Fruit fly (Drosophila melanogaster): Measurements from ENCODE around the gene iPLA2-VIA.

The iPLA2-VIA gene

DNA sequence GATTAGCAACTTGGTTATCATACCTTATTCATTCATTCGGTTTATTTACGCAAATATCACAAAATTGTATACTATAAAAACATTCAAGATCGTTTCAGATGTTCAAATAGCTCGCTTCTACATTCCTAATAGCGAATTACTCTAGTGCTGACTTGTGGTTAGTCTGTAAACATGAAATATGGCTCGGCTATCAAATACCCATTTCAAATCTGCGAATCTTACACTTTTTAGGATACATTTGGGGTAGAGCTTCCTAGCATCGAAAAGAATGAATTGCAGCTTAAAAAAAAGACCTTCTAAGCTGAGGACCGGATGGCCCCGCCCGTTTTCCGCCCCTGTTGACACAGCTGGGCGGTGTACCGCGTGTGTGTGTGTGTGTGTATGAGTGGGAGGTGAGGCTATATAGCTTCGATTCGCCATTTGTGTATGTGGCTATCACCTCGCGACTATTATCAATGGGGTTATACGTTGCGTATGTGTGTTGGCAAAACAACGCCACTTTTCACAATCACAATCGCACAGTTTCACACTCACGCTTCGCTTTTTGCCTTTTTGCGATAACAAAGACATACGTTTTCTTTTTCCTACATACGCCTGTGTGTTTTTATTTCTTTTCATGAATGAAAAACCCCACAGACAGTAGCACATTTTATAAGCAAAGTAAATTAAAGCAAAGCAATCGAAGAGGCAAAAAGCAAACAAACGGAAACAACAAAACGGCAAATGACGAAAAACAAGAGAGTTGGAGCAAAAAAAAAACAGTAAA is 17.4 kb downstream of the iPLA2-VIA start:
- TF ChIP-seq CG4496 (GFP tag; IDR thresholded peaks at IDR 0.05) (0 out of 3 replicates have a peak, but pooled peaks have one; percentile 25), fd96Ca (GFP tag; IDR thresholded peaks at IDR 0.05) (no peak), CG9948 (tag; optimal IDR thresholded peaks at IDR 0.05) (no peak), Ets98B (GFP tag; IDR thresholded peaks at IDR 0.05) (no peak), rn (GFP tag; IDR thresholded peaks at IDR 0.05) (no peak), CG17806 (tag; optimal IDR thresholded peaks at IDR 0.05) (no peak), CG32121 (GFP tag; IDR thresholded peaks at IDR 0.05) (no peak), CG12605 (GFP tag; IDR thresholded peaks at IDR 0.05) (no peak; the same call in 1 of the 2 replicates), Snoo (tag; optimal IDR thresholded peaks at IDR 0.05) (no peak), CG8159 (tag; optimal IDR thresholded peaks at IDR 0.05) (peak; percentile 26), CG8301 (tag; optimal IDR thresholded peaks at IDR 0.05) (peak; percentile 29), CG14655 (GFP tag; optimal IDR thresholded peaks at IDR 0.05) (no peak), EcR (GFP tag; optimal IDR thresholded peaks at IDR 0.05) (peak; percentile 33), CG13204 (GFP tag; optimal IDR thresholded peaks at IDR 0.05) (peak; percentile 24), D1 (tag; optimal IDR thresholded peaks at IDR 0.05) (no peak), CG15710 (tag; optimal IDR thresholded peaks at IDR 0.05) (no peak), Pif1A (GFP tag; optimal IDR thresholded peaks at IDR 0.05) (no peak), gl (tag; optimal IDR thresholded peaks at IDR 0.05) (peak; percentile 44), CG10348 (GFP tag; IDR thresholded peaks at IDR 0.05) (no peak), Pif1B (GFP tag; optimal IDR thresholded peaks at IDR 0.05) (no peak), CG34367 (tag; optimal IDR thresholded peaks at IDR 0.05) (peak; percentile 28)

- TF ChIP-seq CG8301 (tag; optimal IDR thresholded peaks at IDR 0.05) (no peak), Pif1B (GFP tag; optimal IDR thresholded peaks at IDR 0.05) (no peak), EcR (GFP tag; optimal IDR thresholded peaks at IDR 0.05) (peak; percentile 26)
Observed at dm6 chr3L:9845980-9846538, 18.1 kb downstream of the iPLA2-VIA start.

dm6 chr3L:9842043-9842442 is 22.1 kb downstream of the iPLA2-VIA start:
- TF ChIP-seq CG17806 (tag; optimal IDR thresholded peaks at IDR 0.05) (no peak), CG10348 (GFP tag; IDR thresholded peaks at IDR 0.05) (no peak), CG4496 (GFP tag; IDR thresholded peaks at IDR 0.05) (no peak), CG12605 (GFP tag; IDR thresholded peaks at IDR 0.05) (no peak), CG8159 (tag; optimal IDR thresholded peaks at IDR 0.05) (no peak), Pif1B (GFP tag; optimal IDR thresholded peaks at IDR 0.05) (no peak), Ets98B (GFP tag; IDR thresholded peaks at IDR 0.05) (no peak), CG32121 (GFP tag; IDR thresholded peaks at IDR 0.05) (no peak), D1 (tag; optimal IDR thresholded peaks at IDR 0.05) (no peak), CG15710 (tag; optimal IDR thresholded peaks at IDR 0.05) (no peak), CG13204 (GFP tag; optimal IDR thresholded peaks at IDR 0.05) (no peak), Snoo (tag; optimal IDR thresholded peaks at IDR 0.05) (no peak), CG9948 (tag; optimal IDR thresholded peaks at IDR 0.05) (no peak), EcR (GFP tag; optimal IDR thresholded peaks at IDR 0.05) (no peak), CG14655 (GFP tag; optimal IDR thresholded peaks at IDR 0.05) (no peak), CG34367 (tag; optimal IDR thresholded peaks at IDR 0.05) (no peak)

DNA sequence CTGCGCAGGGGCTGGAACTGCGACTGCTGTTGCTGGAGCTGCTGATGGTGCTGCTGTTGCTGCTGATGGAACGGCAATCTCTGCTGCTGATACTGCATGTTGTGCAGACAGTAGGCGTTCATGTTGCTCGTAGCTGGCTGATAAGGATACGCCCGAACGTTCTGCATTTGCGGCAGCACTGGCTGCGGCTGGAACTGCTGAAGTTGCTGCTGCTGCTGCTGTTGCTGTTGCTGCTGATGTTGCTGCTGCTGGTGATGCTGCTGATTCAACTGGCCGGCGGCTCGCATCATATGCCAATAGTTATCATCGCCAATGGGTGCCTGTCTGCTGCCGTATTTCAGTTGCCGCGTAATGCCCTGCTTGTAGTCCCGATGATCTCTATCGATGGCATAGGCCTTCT is 23.4 kb downstream of the iPLA2-VIA start:
- no peak for TF ChIP-seq rn (GFP tag; IDR thresholded peaks at IDR 0.05)
- TF ChIP-seq CG34367 (tag; optimal IDR thresholded peaks at IDR 0.05), result no peak
- no peak for TF ChIP-seq CG9948 (tag; optimal IDR thresholded peaks at IDR 0.05)
- no peak for TF ChIP-seq CG8159 (tag; optimal IDR thresholded peaks at IDR 0.05)
- no peak for TF ChIP-seq CG10348 (GFP tag; IDR thresholded peaks at IDR 0.05)
- no peak for TF ChIP-seq fd96Ca (GFP tag; IDR thresholded peaks at IDR 0.05)
- no peak for TF ChIP-seq EcR (GFP tag; optimal IDR thresholded peaks at IDR 0.05)
- no peak for TF ChIP-seq Pif1B (GFP tag; optimal IDR thresholded peaks at IDR 0.05)
- no peak for TF ChIP-seq CG17806 (tag; optimal IDR thresholded peaks at IDR 0.05)
- no peak for TF ChIP-seq CG8301 (tag; optimal IDR thresholded peaks at IDR 0.05)
- TF ChIP-seq CG32121 (GFP tag; IDR thresholded peaks at IDR 0.05), result no peak
- no peak for TF ChIP-seq Snoo (tag; optimal IDR thresholded peaks at IDR 0.05)
- TF ChIP-seq CG14655 (GFP tag; optimal IDR thresholded peaks at IDR 0.05), result no peak

- TF ChIP-seq D1 (tag; optimal IDR thresholded peaks at IDR 0.05) (peak; percentile 53), CG15710 (tag; optimal IDR thresholded peaks at IDR 0.05) (peak; percentile 5), EcR (GFP tag; optimal IDR thresholded peaks at IDR 0.05) (no peak), CG17806 (tag; optimal IDR thresholded peaks at IDR 0.05) (peak; percentile 5), CG32121 (GFP tag; IDR thresholded peaks at IDR 0.05) (peak; percentile 38; the same call in 1 of the 2 replicates)
Observed at dm6 chr3L:9838534-9838933, 25.6 kb downstream of the iPLA2-VIA start, which contains the start of gene Cdk8. TSS of gene Cdk8 (minus strand) at chr3L:9838670.

DNA sequence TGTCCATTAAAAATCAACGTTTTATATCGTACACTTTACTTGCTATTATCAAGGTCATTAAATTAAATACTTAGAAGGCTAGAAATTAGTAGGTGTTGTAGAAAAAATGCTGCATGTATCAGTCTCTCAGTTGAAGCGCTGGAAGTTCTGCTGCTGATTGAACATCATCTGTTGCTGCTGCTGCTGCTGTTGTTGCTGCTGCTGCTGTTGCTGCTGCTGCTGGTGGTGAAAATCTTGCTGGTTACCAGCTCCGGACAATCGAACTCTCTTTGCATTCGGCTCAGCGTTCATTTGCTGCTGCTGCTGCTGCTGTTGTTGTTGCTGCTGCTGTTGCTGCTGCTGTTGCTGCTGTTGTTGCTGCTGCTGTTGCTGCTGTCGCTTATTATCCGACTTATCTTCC is 27.1 kb downstream of the iPLA2-VIA start:
- TF ChIP-seq gl (tag; optimal IDR thresholded peaks at IDR 0.05), result no peak
- TF ChIP-seq Snoo (tag; optimal IDR thresholded peaks at IDR 0.05), result no peak
- TF ChIP-seq rn (GFP tag; IDR thresholded peaks at IDR 0.05), result no peak
- TF ChIP-seq CG32121 (GFP tag; IDR thresholded peaks at IDR 0.05), result no peak
